Worm (Caenorhabditis elegans) whole organism, young adult: Measurements from ENCODE around the gene mocs-1.
A peak's percentile ranks its signal among the peaks of the same experiment; 100 is the strongest.

Experiments
- B0019.2 ChIP-seq: fragments of 200-800 bp; sonication (Bioruptor generic); conservative IDR thresholded peaks from 2 replicates; pipeline ENCODE4 v1.3.6; 2022; ENCODE audit warnings: missing genetic modification reagents, missing genetic modification characterization, missing compliant biosample characterization
- B0035.1 ChIP-seq: sonication (generic microtip); optimal IDR thresholded peaks from 2 replicates; lab custom pipeline; 2016; ENCODE audit warnings: missing genetic modification characterization, mild to moderate bottlenecking, missing compliant biosample characterization, missing genotype, missing genetic modification reagents
- C06A6.2 ChIP-seq: fragments of 200-800 bp; sonication (Bioruptor generic); conservative IDR thresholded peaks from 2 replicates; pipeline ENCODE4 v1.3.6; 2022; ENCODE audit warnings: missing genetic modification characterization, missing compliant biosample characterization
- C17E4.6 ChIP-seq: fragments of 200-800 bp; sonication (Bioruptor generic); IDR thresholded peaks from 2 replicates; pipeline ENCODE4 v1.3.6; 2022; ENCODE audit warnings: missing genetic modification reagents, missing genetic modification characterization, missing compliant biosample characterization
- F23B12.7 ChIP-seq: sonication (generic microtip); optimal IDR thresholded peaks from 2 replicates; lab custom pipeline; 2017; ENCODE audit warnings: missing genetic modification characterization, mild to moderate bottlenecking, missing compliant biosample characterization, antibody characterized with exemption, moderate library complexity; ENCODE audit not compliant: insufficient read depth
- F39B2.1 ChIP-seq: fragments of 200-800 bp; sonication (Bioruptor generic); IDR thresholded peaks from 2 replicates; pipeline ENCODE4 v1.3.6; 2022; ENCODE audit warnings: missing genetic modification reagents, missing genetic modification characterization, missing compliant biosample characterization
- F57C9.4 ChIP-seq: sonication (generic microtip); optimal IDR thresholded peaks from 2 replicates; lab custom pipeline; 2017; ENCODE audit warnings: mild to moderate bottlenecking, missing genetic modification characterization, missing compliant biosample characterization
- K12H6.12 ChIP-seq: fragments of 200-800 bp; sonication (Bioruptor generic); optimal IDR thresholded peaks from 2 replicates; lab custom pipeline; 2018; ENCODE audit warnings: mild to moderate bottlenecking, missing genetic modification characterization, missing compliant biosample characterization
- T07F8.4 ChIP-seq: sonication (generic microtip); optimal IDR thresholded peaks from 2 replicates; lab custom pipeline; 2016; ENCODE audit warnings: mild to moderate bottlenecking, missing genetic modification characterization, moderate library complexity, missing compliant biosample characterization
- Y53F4B.3 ChIP-seq: fragments of 200-800 bp; sonication (Bioruptor generic); IDR thresholded peaks from 2 replicates; pipeline ENCODE4 v1.3.6; 2022; ENCODE audit warnings: missing genetic modification reagents, missing genetic modification characterization, missing compliant biosample characterization
- ZK185.1 ChIP-seq: sonication (generic microtip); optimal IDR thresholded peaks from 2 replicates; lab custom pipeline; 2016; ENCODE audit warnings: mild to moderate bottlenecking, missing genetic modification characterization, missing compliant biosample characterization; ENCODE audit not compliant: poor library complexity, severe bottlenecking
- attf-3 ChIP-seq: fragments of 200-800 bp; sonication (Bioruptor generic); conservative IDR thresholded peaks from 2 replicates; pipeline ENCODE4 v1.3.6; 2022; ENCODE audit warnings: missing genetic modification reagents, missing genetic modification characterization, missing compliant biosample characterization
- cebp-1 ChIP-seq, 2 experiments: fragments of 200-800 bp in 1 of 2; sonication (Bioruptor generic) in 1 of 2; sonication (generic microtip) in 1 of 2; IDR thresholded peaks in 1 of 2; optimal IDR thresholded peaks in 1 of 2; 2 replicates each; pipeline versions ENCODE4 v1.3.6 to Lab custom; 2017 to 2022; ENCODE audit warnings: missing compliant biosample characterization in 2 of 2, missing genetic modification characterization in 2 of 2, mild to moderate bottlenecking in 1 of 2, missing genetic modification reagents in 1 of 2, moderate library complexity in 1 of 2
- cebp-2 ChIP-seq: fragments of 200-800 bp; sonication (Bioruptor generic); IDR thresholded peaks from 2 replicates; pipeline ENCODE4 v1.3.6; 2022; ENCODE audit warnings: missing genetic modification characterization, missing compliant biosample characterization
- dpff-1 ChIP-seq: sonication (generic microtip); optimal IDR thresholded peaks from 2 replicates; lab custom pipeline; 2017; ENCODE audit warnings: mild to moderate bottlenecking, missing genetic modification characterization, missing compliant biosample characterization
- efl-1 ChIP-seq: fragments of 150-350 bp; optimal IDR thresholded peaks from 2 replicates; lab custom pipeline; 2014; ENCODE audit warnings: missing biosample characterization, missing genetic modification reagents, missing genetic modification characterization
- egrh-3 ChIP-seq: fragments of 200-800 bp; sonication (Bioruptor generic); IDR thresholded peaks from 2 replicates; pipeline ENCODE4 v1.3.6; 2022; ENCODE audit warnings: missing genetic modification reagents, missing genetic modification characterization, missing compliant biosample characterization
- ekl-4 ChIP-seq: fragments of 200-800 bp; sonication (Bioruptor generic); IDR thresholded peaks from 2 replicates; pipeline ENCODE4 v1.3.6; 2022; ENCODE audit warnings: missing genetic modification reagents, missing genetic modification characterization, missing compliant biosample characterization
- ets-4 ChIP-seq: fragments of 200-800 bp; sonication (Bioruptor generic); optimal IDR thresholded peaks from 2 replicates; lab custom pipeline; 2018; ENCODE audit warnings: mild to moderate bottlenecking, missing genetic modification characterization, missing compliant biosample characterization
- gei-17 ChIP-seq: fragments of 200-800 bp; sonication (Bioruptor generic); optimal IDR thresholded peaks from 2 replicates; lab custom pipeline; 2018; ENCODE audit warnings: mild to moderate bottlenecking, missing genetic modification characterization, missing compliant biosample characterization
- hsf-1 ChIP-seq: fragments of 200-800 bp; sonication (Bioruptor generic); IDR thresholded peaks from 2 replicates; pipeline ENCODE4 v1.3.6; 2022; ENCODE audit warnings: missing genetic modification reagents, missing genetic modification characterization, missing compliant biosample characterization
- lag-1 ChIP-seq: fragments of 200-800 bp; sonication (Bioruptor generic); IDR thresholded peaks from 2 replicates; pipeline ENCODE4 v1.3.6; 2022; ENCODE audit warnings: missing genetic modification reagents, missing genetic modification characterization, missing compliant biosample characterization
- let-526 ChIP-seq: fragments of 200-800 bp; sonication (Bioruptor generic); IDR thresholded peaks from 2 replicates; pipeline ENCODE4 v1.3.6; 2022; ENCODE audit warnings: missing genetic modification reagents, missing genetic modification characterization, missing compliant biosample characterization
- lin-26 ChIP-seq: fragments of 200-800 bp; sonication (Bioruptor generic); IDR thresholded peaks from 2 replicates; pipeline ENCODE4 v1.3.6; 2022; ENCODE audit warnings: missing genetic modification reagents, missing genetic modification characterization, missing compliant biosample characterization
- lin-40 ChIP-seq: sonication (generic microtip); optimal IDR thresholded peaks from 2 replicates; lab custom pipeline; 2016; ENCODE audit warnings: missing genetic modification characterization, mild to moderate bottlenecking, missing compliant biosample characterization, missing genotype, missing genetic modification reagents
- lir-1 ChIP-seq: fragments of 200-800 bp; sonication (Bioruptor generic); conservative IDR thresholded peaks from 2 replicates; pipeline ENCODE4 v1.3.6; 2022; ENCODE audit warnings: missing genetic modification reagents, missing genetic modification characterization, missing compliant biosample characterization
- lsy-27 ChIP-seq: sonication (generic microtip); optimal IDR thresholded peaks from 2 replicates; lab custom pipeline; 2017; ENCODE audit warnings: missing genetic modification characterization, mild to moderate bottlenecking, missing compliant biosample characterization, antibody characterized with exemption, missing genotype, borderline replicate concordance; ENCODE audit not compliant: insufficient read depth
- madf-10 ChIP-seq: sonication (generic microtip); optimal IDR thresholded peaks from 2 replicates; lab custom pipeline; 2016; ENCODE audit warnings: mild to moderate bottlenecking, missing genetic modification characterization, missing compliant biosample characterization
- madf-3 ChIP-seq: fragments of 200-800 bp; sonication (Bioruptor generic); IDR thresholded peaks from 2 replicates; pipeline ENCODE4 v1.3.6; 2022; ENCODE audit warnings: missing genetic modification reagents, missing genetic modification characterization, missing compliant biosample characterization
- mcd-1 ChIP-seq: fragments of 200-800 bp; sonication (Bioruptor generic); IDR thresholded peaks from 2 replicates; pipeline ENCODE4 v1.3.6; 2022; ENCODE audit warnings: missing genetic modification reagents, missing genetic modification characterization, missing compliant biosample characterization
- nfya-1 ChIP-seq: sonication (generic microtip); optimal IDR thresholded peaks from 2 replicates; lab custom pipeline; 2017; ENCODE audit warnings: antibody characterized with exemption, missing compliant biosample characterization, missing genetic modification characterization, borderline replicate concordance; ENCODE audit not compliant: insufficient read depth
- nhr-27 ChIP-seq: fragments of 200-800 bp; sonication (Bioruptor generic); optimal IDR thresholded peaks from 2 replicates; lab custom pipeline; 2018; ENCODE audit warnings: mild to moderate bottlenecking, missing genetic modification characterization, moderate library complexity, missing compliant biosample characterization
- nhr-80 ChIP-seq: sonication (generic microtip); optimal IDR thresholded peaks from 2 replicates; lab custom pipeline; 2016; ENCODE audit warnings: missing genetic modification characterization, missing compliant biosample characterization
- rcor-1 ChIP-seq: fragments of 200-800 bp; sonication (Bioruptor generic); IDR thresholded peaks from 2 replicates; pipeline ENCODE4 v1.3.6; 2022; ENCODE audit warnings: missing genetic modification reagents, missing genetic modification characterization, missing compliant biosample characterization
- snpc-1.1 ChIP-seq: sonication (generic microtip); optimal IDR thresholded peaks from 2 replicates; lab custom pipeline; 2017; ENCODE audit warnings: missing genetic modification characterization, mild to moderate bottlenecking, missing compliant biosample characterization, antibody characterized with exemption, moderate library complexity, missing genotype, missing genetic modification reagents; ENCODE audit not compliant: insufficient read depth
- somi-1 ChIP-seq: fragments of 200-800 bp; sonication (Bioruptor generic); optimal IDR thresholded peaks from 2 replicates; lab custom pipeline; 2018; ENCODE audit warnings: mild to moderate bottlenecking, missing genetic modification characterization, missing compliant biosample characterization
- zfh-2 ChIP-seq: fragments of 200-800 bp; sonication (Bioruptor generic); conservative IDR thresholded peaks from 2 replicates; pipeline ENCODE4 v1.3.6; 2022; ENCODE audit warnings: missing genetic modification reagents, missing genetic modification characterization, missing compliant biosample characterization

mocs-1 gene

DNA sequence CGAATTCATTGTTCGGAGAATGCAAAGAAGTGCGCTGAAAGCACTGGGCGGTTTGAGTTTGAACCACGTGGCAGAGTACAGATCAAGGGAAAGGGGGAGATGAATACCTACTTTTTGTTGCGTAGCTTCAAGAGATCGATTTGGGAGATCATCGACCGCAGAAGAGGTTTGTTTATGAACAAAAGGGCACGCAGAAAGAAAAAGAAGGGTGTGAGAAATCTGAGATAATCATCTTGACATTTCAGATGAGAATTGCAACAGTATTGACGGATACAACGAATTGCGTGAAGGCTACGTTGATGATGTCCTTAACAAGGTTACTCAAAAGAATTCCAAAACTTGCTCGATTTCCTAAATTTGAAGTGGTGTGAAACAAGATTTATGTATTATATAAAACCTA is 44.7 kb upstream of the mocs-1 start:
- TF ChIP-seq cebp-1 (GFP tag; IDR thresholded peaks at IDR 0.05; lab: Robert Waterston, UW), result no peak
- no peak for TF ChIP-seq cebp-1 (tag; optimal IDR thresholded peaks at IDR 0.05; lab: Kevin White, UChicago)
- no peak for TF ChIP-seq madf-10
- no peak for TF ChIP-seq zfh-2 (GFP tag; lab: Robert Waterston, UW)
- no peak for TF ChIP-seq mcd-1 (GFP tag; lab: Robert Waterston, UW)
- TF ChIP-seq Y53F4B.3, result no peak
- TF ChIP-seq F23B12.7 (tag; lab: Kevin White, UChicago), result no peak
- no peak for TF ChIP-seq gei-17 (GFP tag; lab: Kevin White, UChicago)
- TF ChIP-seq lin-40, result no peak
- no peak for TF ChIP-seq lag-1
- no peak for TF ChIP-seq nhr-27
- no peak for TF ChIP-seq lir-1 (GFP tag; lab: Robert Waterston, UW)
- TF ChIP-seq let-526 (GFP tag; lab: Robert Waterston, UW), result no peak

DNA sequence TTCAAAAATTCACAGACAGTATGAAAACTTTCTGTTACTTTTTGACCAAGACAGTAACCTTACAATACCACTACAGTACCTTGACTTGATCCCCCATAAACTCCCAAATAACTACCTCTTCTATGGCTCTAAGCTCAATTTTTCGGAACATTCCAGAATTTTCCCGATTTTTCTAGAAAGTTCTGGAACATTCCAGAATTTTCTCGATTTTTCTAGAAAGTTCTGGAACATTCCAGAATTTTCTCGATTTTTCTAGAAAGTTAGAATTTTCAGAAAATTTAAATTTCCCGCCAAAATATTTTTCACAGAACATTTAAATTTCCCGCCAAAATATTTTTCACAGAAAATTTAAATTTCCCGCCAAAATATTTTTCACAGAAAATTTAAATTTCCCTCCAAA is 41.4 kb upstream of the mocs-1 start:
- peak; percentile 91 for TF ChIP-seq hsf-1 (GFP tag; lab: Robert Waterston, UW)

DNA sequence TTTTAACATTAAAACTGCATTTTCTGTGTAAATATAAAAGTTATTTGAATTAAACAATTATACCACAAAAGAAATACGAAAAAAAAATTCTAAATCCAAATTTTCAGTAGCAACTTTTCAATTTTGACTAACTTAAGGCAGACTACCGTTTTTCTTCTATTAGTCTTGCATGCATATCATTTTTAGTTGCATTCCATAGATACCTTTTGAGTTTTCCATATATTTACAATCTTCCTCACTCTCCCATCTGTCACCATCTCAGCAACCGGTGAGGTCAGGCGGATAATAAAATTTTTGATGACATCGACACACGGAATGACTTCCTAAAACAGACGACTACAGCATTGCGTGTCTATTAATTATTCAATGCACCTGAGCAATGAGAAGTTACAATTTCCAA is 38.1 kb upstream of the mocs-1 start, which contains the start of gene gcy-36:
TSS of gene gcy-36 (plus strand) at position 301 of the 400 bp plus-strand sequence.
- TF ChIP-seq lin-26, result no peak

DNA sequence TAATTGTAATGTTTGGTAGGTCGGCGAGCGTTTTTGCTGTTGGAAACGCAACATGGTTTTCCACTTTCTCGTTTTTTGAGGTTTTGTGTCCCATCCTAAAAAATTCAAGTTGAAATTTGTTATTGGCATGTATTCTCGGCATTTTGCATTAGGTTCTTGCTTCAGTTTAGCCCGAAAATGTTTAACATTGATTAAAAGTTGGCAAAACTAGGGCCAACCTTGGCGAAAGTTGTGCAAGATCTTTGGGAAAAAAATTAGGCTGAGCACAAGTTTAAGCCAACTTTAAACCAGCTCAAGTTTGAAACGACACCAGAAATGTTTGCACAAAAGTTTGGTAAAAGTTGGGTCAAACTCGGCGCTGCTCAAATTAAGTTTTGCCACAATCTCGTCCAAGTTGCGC is 36.7 kb upstream of the mocs-1 start, which contains the start of gene exc-1:
TSS of gene exc-1 (minus strand) at position 101 of the 400 bp plus-strand sequence.
- no peak for TF ChIP-seq madf-3 (GFP tag; lab: Robert Waterston, UW)
- TF ChIP-seq B0035.1 (tag; lab: Kevin White, UChicago), result no peak
- no peak for TF ChIP-seq dpff-1 (tag; lab: Kevin White, UChicago)
- TF ChIP-seq efl-1, result no peak
- TF ChIP-seq snpc-1.1 (tag; lab: Kevin White, UChicago), result no peak
- no peak for TF ChIP-seq nfya-1 (tag; lab: Kevin White, UChicago)
- TF ChIP-seq C17E4.6 (GFP tag; lab: Robert Waterston, UW), result no peak
- TF ChIP-seq K12H6.12 (tag; lab: Kevin White, UChicago), result no peak

DNA sequence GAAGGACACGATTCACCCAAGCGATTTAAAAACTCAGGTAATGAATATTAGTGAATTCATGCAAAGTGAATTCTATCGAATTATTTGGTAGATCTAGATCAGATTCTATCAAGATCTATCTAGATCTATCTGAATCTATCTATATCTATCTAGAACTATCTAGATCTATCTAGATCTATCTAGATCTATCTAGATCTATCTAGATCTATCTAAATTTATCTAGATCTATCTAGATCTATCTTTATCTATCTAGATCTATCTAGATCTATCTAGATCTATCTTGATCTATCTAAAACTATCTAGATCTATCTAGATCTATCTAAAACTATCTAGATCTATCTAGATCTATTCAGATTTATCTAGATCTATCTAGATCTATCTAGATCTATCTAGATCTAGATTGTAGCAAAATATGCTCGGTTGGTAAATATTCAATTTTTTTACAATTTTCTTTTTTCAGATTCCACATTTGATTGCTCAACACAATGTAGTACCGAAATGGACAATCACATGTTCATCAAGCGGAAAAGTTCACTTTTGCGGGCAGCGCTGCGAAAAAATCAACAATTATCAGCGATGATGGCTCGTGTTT is 29.5 kb upstream of the mocs-1 start:
- TF ChIP-seq cebp-2 (GFP tag; lab: Robert Waterston, UW) (no peak), C06A6.2 (GFP tag; lab: Robert Waterston, UW) (no peak), madf-3 (GFP tag; lab: Robert Waterston, UW) (no peak), nhr-80 (tag; lab: Kevin White, UChicago) (no peak), somi-1 (GFP tag; lab: Kevin White, UChicago) (no peak), lsy-27 (tag; lab: Kevin White, UChicago) (no peak), F57C9.4 (no peak), B0019.2 (GFP tag; lab: Robert Waterston, UW) (no peak), ZK185.1 (tag; lab: Kevin White, UChicago) (no peak), ets-4 (GFP tag; lab: Kevin White, UChicago) (no peak), T07F8.4 (tag; lab: Kevin White, UChicago) (no peak), egrh-3 (GFP tag; lab: Robert Waterston, UW) (no peak), ekl-4 (GFP tag; lab: Robert Waterston, UW) (no peak), rcor-1 (no peak), F39B2.1 (GFP tag; lab: Robert Waterston, UW) (no peak), nhr-27 (no peak), lin-26 (no peak), attf-3 (no peak)
